Fruit fly (Drosophila melanogaster) whole organism, embryonic: ENCODE data around the gene pxb.

Source experiments
- CG10209 ChIP-seq: fragments of 200-800 bp; sonication (Bioruptor generic); optimal IDR thresholded peaks from 3 replicates; lab custom pipeline; 2017; ENCODE audit warnings: missing biosample characterization, mild to moderate bottlenecking, missing genetic modification characterization, missing genetic modification reagents
- CG10431 ChIP-seq: fragments of 200-800 bp; sonication (Bioruptor generic); optimal IDR thresholded peaks from 3 replicates; lab custom pipeline; 2018; ENCODE audit warnings: missing biosample characterization, mild to moderate bottlenecking, missing genetic modification characterization
- CG11504 ChIP-seq: fragments of 200-800 bp; sonication (Bioruptor generic); optimal IDR thresholded peaks from 3 replicates; lab custom pipeline; 2019; ENCODE audit warnings: missing biosample characterization, mild to moderate bottlenecking, missing genetic modification characterization, moderate library complexity
- CG12219 ChIP-seq: fragments of 200-800 bp; sonication (Bioruptor generic); optimal IDR thresholded peaks from 3 replicates; lab custom pipeline; 2018; ENCODE audit warnings: missing biosample characterization, mild to moderate bottlenecking, missing genetic modification characterization
- CG14441 ChIP-seq: fragments of 200-800 bp; sonication (Bioruptor generic); IDR thresholded peaks from 2 replicates; pipeline ENCODE4 v1.3.6; 2022; ENCODE audit warnings: missing biosample characterization, missing genetic modification characterization
- CG1603 ChIP-seq: fragments of 200-800 bp; sonication (Bioruptor generic); optimal IDR thresholded peaks from 2 replicates; lab custom pipeline; 2019; ENCODE audit warnings: missing biosample characterization, mild to moderate bottlenecking, missing genetic modification characterization, moderate library complexity
- CG16779 ChIP-seq: fragments of 200-800 bp; sonication (Bioruptor generic); IDR thresholded peaks from 2 replicates; pipeline ENCODE4 v1.3.6; 2022; ENCODE audit warnings: missing biosample characterization, missing genetic modification characterization
- CG18262 ChIP-seq: fragments of 200-800 bp; optimal IDR thresholded peaks from 3 replicates; lab custom pipeline; 2019; ENCODE audit warnings: missing biosample characterization, mild to moderate bottlenecking, missing genetic modification characterization, moderate library complexity
- CG1832 ChIP-seq: fragments of 200-800 bp; sonication (Bioruptor generic); optimal IDR thresholded peaks from 2 replicates; lab custom pipeline; 2017; ENCODE audit warnings: missing biosample characterization, mild to moderate bottlenecking, missing genetic modification characterization, inconsistent platforms
- CG31388 ChIP-seq: fragments of 200-800 bp; sonication (Bioruptor generic); optimal IDR thresholded peaks from 2 replicates; lab custom pipeline; 2016; ENCODE audit warnings: missing biosample characterization, missing genetic modification characterization
- CG33557 ChIP-seq: fragments of 200-800 bp; sonication (Bioruptor generic); optimal IDR thresholded peaks from 2 replicates; lab custom pipeline; 2019; ENCODE audit warnings: missing biosample characterization, mild to moderate bottlenecking, missing genetic modification characterization, moderate library complexity
- CG5180 ChIP-seq: fragments of 200-800 bp; sonication (Bioruptor generic); optimal IDR thresholded peaks from 3 replicates; lab custom pipeline; 2017; ENCODE audit warnings: missing biosample characterization, missing genetic modification characterization, mild to moderate bottlenecking, moderate library complexity, missing genetic modification reagents
- CG6175 ChIP-seq: fragments of 200-800 bp; sonication (Bioruptor generic); IDR thresholded peaks from 3 replicates; pipeline ENCODE4 v1.3.6; 2022; ENCODE audit warnings: missing biosample characterization, missing genetic modification characterization
- CG6272 ChIP-seq: fragments of 200-800 bp; sonication (Bioruptor generic); IDR thresholded peaks from 2 replicates; pipeline ENCODE4 v1.3.6; 2022; ENCODE audit warnings: missing biosample characterization, missing genetic modification characterization
- CG6813 ChIP-seq: fragments of 200-800 bp; sonication (Bioruptor generic); optimal IDR thresholded peaks from 2 replicates; lab custom pipeline; 2017; ENCODE audit warnings: missing biosample characterization, missing genetic modification characterization, mild to moderate bottlenecking, moderate library complexity, missing genetic modification reagents
- CG7271 ChIP-seq: fragments of 200-800 bp; sonication (Bioruptor generic); optimal IDR thresholded peaks from 2 replicates; lab custom pipeline; 2018; ENCODE audit warnings: missing biosample characterization, mild to moderate bottlenecking, missing genetic modification characterization, moderate library complexity
- CG7556 ChIP-seq: fragments of 200-800 bp; sonication (Bioruptor generic); optimal IDR thresholded peaks from 2 replicates; lab custom pipeline; 2017; ENCODE audit warnings: missing biosample characterization, mild to moderate bottlenecking, missing genetic modification characterization
- CG8388 ChIP-seq: fragments of 200-800 bp; sonication (Bioruptor generic); optimal IDR thresholded peaks from 2 replicates; lab custom pipeline; 2019; ENCODE audit warnings: missing biosample characterization, mild to moderate bottlenecking, missing genetic modification characterization, moderate library complexity
- CG8924 ChIP-seq: fragments of 200-800 bp; optimal IDR thresholded peaks from 3 replicates; lab custom pipeline; 2019; ENCODE audit warnings: missing biosample characterization, mild to moderate bottlenecking, missing genetic modification characterization, moderate library complexity
- CTCF ChIP-seq: fragments of 200-800 bp; sonication (Bioruptor generic); optimal IDR thresholded peaks from 2 replicates; lab custom pipeline; 2017; ENCODE audit warnings: missing biosample characterization, mild to moderate bottlenecking, missing genetic modification characterization, moderate library complexity
- D ChIP-seq, 2 experiments: fragments of 200-800 bp in 1 of 2; fragments of >200 bp in 1 of 2; sonication (Bioruptor generic) in 1 of 2; optimal IDR thresholded peaks; 2 replicates in 1 of 2; 3 replicates in 1 of 2; lab custom pipeline; 2017; ENCODE audit warnings: mild to moderate bottlenecking in 1 of 2, missing biosample characterization in 1 of 2, missing genetic modification characterization in 1 of 2, missing genetic modification reagents in 1 of 2
- Doc2 ChIP-seq: fragments of 200-800 bp; sonication (Bioruptor generic); IDR thresholded peaks from 2 replicates; pipeline ENCODE4 v1.3.6; 2022; ENCODE audit warnings: missing biosample characterization, missing genetic modification characterization
- Doc3 ChIP-seq: fragments of 200-800 bp; sonication (Bioruptor generic); IDR thresholded peaks from 3 replicates; pipeline ENCODE4 v1.3.6; 2022; ENCODE audit warnings: missing biosample characterization, missing genetic modification characterization; ENCODE audit not compliant: partially characterized antibody
- Elba2 ChIP-seq: fragments of 200-800 bp; sonication (Bioruptor generic); optimal IDR thresholded peaks from 3 replicates; lab custom pipeline; 2016; ENCODE audit warnings: missing biosample characterization, missing genetic modification characterization
- H15 ChIP-seq: fragments of 200-800 bp; sonication (Bioruptor generic); IDR thresholded peaks from 3 replicates; pipeline ENCODE4 v1.3.6; 2022; ENCODE audit warnings: missing biosample characterization, missing genetic modification characterization
- Jarid2 ChIP-seq: fragments of 200-800 bp; sonication (Bioruptor generic); optimal IDR thresholded peaks from 3 replicates; lab custom pipeline; 2017; ENCODE audit warnings: mild to moderate bottlenecking, missing biosample characterization, missing genetic modification reagents, missing genetic modification characterization
- Med ChIP-seq: fragments of 200-800 bp; sonication (Bioruptor generic); peaks from one replicate; lab custom pipeline; 2016; ENCODE audit warnings: missing biosample characterization, missing genetic modification characterization, mild to moderate bottlenecking, inconsistent platforms, moderate library complexity
- Mrtf ChIP-seq: fragments of 200-800 bp; sonication (Bioruptor generic); IDR thresholded peaks from 3 replicates; pipeline ENCODE4 v1.3.6; 2022; ENCODE audit warnings: missing biosample characterization, missing genetic modification characterization
- Nf-YB ChIP-seq: fragments of 200-800 bp; sonication (Bioruptor generic); optimal IDR thresholded peaks from 3 replicates; lab custom pipeline; 2019; ENCODE audit warnings: missing biosample characterization, mild to moderate bottlenecking, missing genetic modification characterization, moderate library complexity
- Trl ChIP-seq, 3 experiments: fragments of >200 bp in 2 of 3; fragments of 200-800 bp in 1 of 3; sonication (Bioruptor generic) in 1 of 3; optimal IDR thresholded peaks; 2 replicates in 1 of 3; 3 replicates in 2 of 3; lab custom pipeline; 2016 to 2017; ENCODE audit warnings: missing biosample characterization in 1 of 3, missing genetic modification characterization in 1 of 3
- abd-A ChIP-seq: fragments of 200-800 bp; sonication (Bioruptor generic); optimal IDR thresholded peaks from 3 replicates; lab custom pipeline; 2019; ENCODE audit warnings: missing biosample characterization, mild to moderate bottlenecking, missing genetic modification characterization, moderate library complexity
- caup ChIP-seq: fragments of 200-800 bp; sonication (Bioruptor generic); optimal IDR thresholded peaks from 3 replicates; lab custom pipeline; 2017; ENCODE audit warnings: missing biosample characterization, mild to moderate bottlenecking, missing genetic modification characterization, moderate library complexity; ENCODE audit not compliant: severe bottlenecking
- dmrt11E ChIP-seq: fragments of 200-800 bp; sonication (Bioruptor generic); optimal IDR thresholded peaks from 3 replicates; lab custom pipeline; 2018; ENCODE audit warnings: missing biosample characterization, mild to moderate bottlenecking, missing genetic modification characterization, moderate library complexity
- gcm ChIP-seq: fragments of 200-800 bp; sonication (Bioruptor generic); optimal IDR thresholded peaks from 2 replicates; lab custom pipeline; 2019; ENCODE audit warnings: missing biosample characterization, mild to moderate bottlenecking, missing genetic modification characterization, moderate library complexity
- ind ChIP-seq: fragments of 200-800 bp; sonication (Bioruptor generic); optimal IDR thresholded peaks from 3 replicates; lab custom pipeline; 2016; ENCODE audit warnings: missing biosample characterization, missing genetic modification characterization
- insv ChIP-seq, 2 experiments: fragments of 200-800 bp; sonication (Bioruptor generic); optimal IDR thresholded peaks; 3 replicates each; lab custom pipeline; 2016 to 2018; ENCODE audit warnings: missing biosample characterization in 2 of 2, missing genetic modification characterization in 2 of 2
- lab ChIP-seq: fragments of 200-800 bp; sonication (Bioruptor generic); optimal IDR thresholded peaks from 3 replicates; lab custom pipeline; 2017; ENCODE audit warnings: missing biosample characterization, missing genetic modification characterization, mild to moderate bottlenecking, moderate library complexity, missing genetic modification reagents
- nau ChIP-seq: fragments of 200-800 bp; sonication (Bioruptor generic); optimal IDR thresholded peaks from 3 replicates; lab custom pipeline; 2017; ENCODE audit warnings: missing biosample characterization, mild to moderate bottlenecking, missing genetic modification characterization, missing genetic modification reagents
- nerfin-1 ChIP-seq: fragments of 200-800 bp; sonication (Bioruptor generic); optimal IDR thresholded peaks from 3 replicates; lab custom pipeline; 2019; ENCODE audit warnings: missing biosample characterization, mild to moderate bottlenecking, missing genetic modification characterization, moderate library complexity
- nmo ChIP-seq: fragments of 200-800 bp; sonication (Bioruptor generic); optimal IDR thresholded peaks from 2 replicates; lab custom pipeline; 2018; ENCODE audit warnings: missing biosample characterization, mild to moderate bottlenecking, missing genetic modification characterization, moderate library complexity
- phol ChIP-seq: fragments of 200-800 bp; sonication (Bioruptor generic); optimal IDR thresholded peaks from 3 replicates; lab custom pipeline; 2018; ENCODE audit warnings: missing biosample characterization, mild to moderate bottlenecking, missing genetic modification characterization, moderate library complexity
- pzg ChIP-seq: fragments of 200-800 bp; sonication (Bioruptor generic); optimal IDR thresholded peaks from 3 replicates; lab custom pipeline; 2018; ENCODE audit warnings: missing biosample characterization, mild to moderate bottlenecking, missing genetic modification characterization, moderate library complexity
- repo ChIP-seq: fragments of 200-800 bp; sonication (Bioruptor generic); optimal IDR thresholded peaks from 2 replicates; lab custom pipeline; 2016; ENCODE audit warnings: missing biosample characterization, missing genetic modification characterization
- rib ChIP-seq: fragments of 200-800 bp; sonication (Bioruptor generic); IDR thresholded peaks from 2 replicates; pipeline ENCODE4 v1.3.6; 2022; ENCODE audit warnings: missing biosample characterization, missing genetic modification characterization
- ro ChIP-seq: fragments of 200-800 bp; sonication (Bioruptor generic); IDR thresholded peaks from 2 replicates; pipeline ENCODE4 v1.3.6; 2022; ENCODE audit warnings: missing biosample characterization, missing genetic modification characterization
- stwl ChIP-seq: fragments of 200-800 bp; sonication (Bioruptor generic); optimal IDR thresholded peaks from 3 replicates; lab custom pipeline; 2018; ENCODE audit warnings: missing biosample characterization, mild to moderate bottlenecking, missing genetic modification characterization, moderate library complexity
- tna ChIP-seq: fragments of 200-800 bp; sonication (Bioruptor generic); IDR thresholded peaks from 2 replicates; pipeline ENCODE4 v1.3.6; 2022; ENCODE audit warnings: missing biosample characterization, missing genetic modification characterization; ENCODE audit not compliant: partially characterized antibody
- wdn ChIP-seq: fragments of 200-800 bp; sonication (Bioruptor generic); IDR thresholded peaks from 2 replicates; pipeline ENCODE4 v1.3.6; 2022; ENCODE audit warnings: missing biosample characterization, missing genetic modification characterization

pxb gene

dm6 chr3R:15652632-15653248 is 13.2 kb upstream of the pxb start (continued):
- no peak for TF ChIP-seq abd-A
- TF ChIP-seq Trl (optimal IDR thresholded peaks at IDR 0.05; lab: Kevin White, UChicago): no peak
- no peak for TF ChIP-seq Trl (GFP tag; optimal IDR thresholded peaks at IDR 0.05; lab: Kevin White, UChicago)
- no peak for TF ChIP-seq CTCF (GFP tag; lab: Kevin White, UChicago)
- TF ChIP-seq CG10209 (GFP tag; lab: Kevin White, UChicago): peak; percentile 36
- TF ChIP-seq ind: peak; percentile 18
- TF ChIP-seq CG5180 (GFP tag; lab: Kevin White, UChicago): no peak
- no peak for TF ChIP-seq Elba2 (GFP tag; lab: Kevin White, UChicago)
- peak; percentile 63 for TF ChIP-seq Med (GFP tag; lab: Kevin White, UChicago)
- TF ChIP-seq tna (GFP tag; lab: Robert Waterston, UW): no peak
- peak; percentile 33 for TF ChIP-seq CG6813 (GFP tag; lab: Kevin White, UChicago)
- TF ChIP-seq CG10431 (GFP tag; lab: Kevin White, UChicago): no peak
- no peak for TF ChIP-seq CG6175 (GFP tag; lab: Robert Waterston, UW)
- peak; percentile 38 for TF ChIP-seq CG7271
- peak; percentile 82 for TF ChIP-seq CG18262 (tag; lab: Kevin White, UChicago)
- peak; percentile 32 for TF ChIP-seq CG7556 (GFP tag; lab: Kevin White, UChicago)
- TF ChIP-seq ro (GFP tag; lab: Robert Waterston, UW): no peak
- no peak for TF ChIP-seq repo (GFP tag; lab: Kevin White, UChicago)
- peak; percentile 69 for TF ChIP-seq CG8924 (tag; lab: Kevin White, UChicago)
- TF ChIP-seq nmo (GFP tag; lab: Kevin White, UChicago): peak; percentile 76
- TF ChIP-seq pzg (GFP tag; lab: Kevin White, UChicago): no peak
- no peak for TF ChIP-seq rib
- TF ChIP-seq caup (GFP tag; lab: Kevin White, UChicago): no peak
- peak; percentile 91 for TF ChIP-seq dmrt11E (tag; lab: Kevin White, UChicago)
- peak; percentile 14 for TF ChIP-seq CG1603
- TF ChIP-seq gcm (GFP tag; lab: Kevin White, UChicago): peak; percentile 85
- TF ChIP-seq CG16779 (GFP tag; lab: Robert Waterston, UW): no peak
- no peak for TF ChIP-seq D (optimal IDR thresholded peaks at IDR 0.05; lab: Kevin White, UChicago)
- TF ChIP-seq D (GFP tag; optimal IDR thresholded peaks at IDR 0.05; lab: Kevin White, UChicago): peak; percentile 55
- no peak for TF ChIP-seq Doc3 (GFP tag; lab: Robert Waterston, UW)
- TF ChIP-seq CG12219 (GFP tag; lab: Kevin White, UChicago): no peak
- peak; percentile 32 for TF ChIP-seq stwl
- peak; percentile 70 for TF ChIP-seq CG33557 (GFP tag; lab: Kevin White, UChicago)
- peak; percentile 12 for TF ChIP-seq lab (GFP tag; lab: Kevin White, UChicago)
- TF ChIP-seq CG8388 (GFP tag; lab: Kevin White, UChicago): peak; percentile 54
- TF ChIP-seq Doc2 (GFP tag; lab: Robert Waterston, UW): no peak
- peak; percentile 27 for TF ChIP-seq nerfin-1 (tag; lab: Kevin White, UChicago)
- no peak for TF ChIP-seq CG14441
- TF ChIP-seq CG1832 (GFP tag; lab: Kevin White, UChicago): peak; percentile 54
- no peak for TF ChIP-seq CG31388 (GFP tag; lab: Kevin White, UChicago)
- TF ChIP-seq nau (GFP tag; lab: Kevin White, UChicago): no peak
- 0 out of 3 replicates have a peak, but pooled peaks have one; percentile 12 for TF ChIP-seq H15 (GFP tag; lab: Robert Waterston, UW)
- TF ChIP-seq Mrtf (GFP tag; lab: Robert Waterston, UW): no peak
- TF ChIP-seq Nf-YB (GFP tag; lab: Kevin White, UChicago): peak; percentile 1
- no peak for TF ChIP-seq Jarid2 (GFP tag; lab: Kevin White, UChicago)
- peak; percentile 60 for TF ChIP-seq CG11504 (tag; lab: Kevin White, UChicago)
- TF ChIP-seq insv (GFP tag; optimal IDR thresholded peaks at IDR 0.05; lab: Kevin White, UChicago): no peak
- no peak for TF ChIP-seq wdn (GFP tag; lab: Robert Waterston, UW)
- TF ChIP-seq CG6272 (GFP tag; lab: Robert Waterston, UW): no peak
- peak; percentile 78 for TF ChIP-seq phol (tag; lab: Kevin White, UChicago)
